Fruit fly (Drosophila melanogaster) whole organism, embryonic: ENCODE data around the gene CG12016.

Experiments
- CG8944 ChIP-seq: fragments of 200-800 bp; sonication (Bioruptor generic); optimal IDR thresholded peaks from 3 replicates; lab custom pipeline; 2016; ENCODE audit warnings: missing biosample characterization, missing genetic modification characterization
- Hand ChIP-seq: fragments of 200-800 bp; sonication (Bioruptor generic); optimal IDR thresholded peaks from 2 replicates; lab custom pipeline; 2017; ENCODE audit warnings: mild to moderate bottlenecking, missing biosample characterization, missing genetic modification reagents, missing genetic modification characterization
- lbe ChIP-seq: fragments of 200-800 bp; sonication (Bioruptor generic); optimal IDR thresholded peaks from 2 replicates; lab custom pipeline; 2016; ENCODE audit warnings: missing biosample characterization, mild to moderate bottlenecking, missing genetic modification characterization
- mam ChIP-seq: fragments of 200-800 bp; sonication (Bioruptor generic); optimal IDR thresholded peaks from 3 replicates; lab custom pipeline; 2016; ENCODE audit warnings: missing biosample characterization, missing genetic modification characterization

dm6 chr3L:3351814-3352359, 32.5 kb downstream of the CG12016 start:
- TF ChIP-seq Hand (GFP tag; lab: Kevin White, UChicago) (no peak), CG8944 (no peak), lbe (no peak), mam (no peak)
